Fruit fly (Drosophila melanogaster) whole organism, prepupa: ENCODE results near the gene CG4004.

Experiments
- Blimp-1 ChIP-seq: fragments of 200-800 bp; sonication (Bioruptor generic); optimal IDR thresholded peaks from 3 replicates; lab custom pipeline; 2017; ENCODE audit warnings: missing biosample characterization, missing genetic modification characterization, mild to moderate bottlenecking, moderate library complexity, missing genetic modification reagents
- CG10631 ChIP-seq: fragments of 200-800 bp; sonication (Bioruptor generic); optimal IDR thresholded peaks from 2 replicates; lab custom pipeline; 2016; ENCODE audit warnings: missing biosample characterization, missing genetic modification characterization
- CG15336 ChIP-seq: fragments of 200-800 bp; sonication (Bioruptor generic); IDR thresholded peaks from 2 replicates; pipeline ENCODE4 v1.3.6; 2022; ENCODE audit warnings: missing biosample characterization, missing genetic modification characterization
- CG1621 ChIP-seq: fragments of 200-800 bp; sonication (Bioruptor generic); optimal IDR thresholded peaks from 3 replicates; lab custom pipeline; 2018; ENCODE audit warnings: missing biosample characterization, mild to moderate bottlenecking, missing genetic modification characterization
- CG31627 ChIP-seq: fragments of 200-800 bp; sonication (Bioruptor generic); optimal IDR thresholded peaks from 3 replicates; lab custom pipeline; 2016; ENCODE audit warnings: missing biosample characterization, missing genetic modification characterization
- CG34406 ChIP-seq: fragments of 200-800 bp; sonication (Bioruptor generic); optimal IDR thresholded peaks from 3 replicates; lab custom pipeline; 2016; ENCODE audit warnings: missing biosample characterization, missing genetic modification characterization
- CG3919 ChIP-seq: fragments of 200-800 bp; sonication (Bioruptor generic); optimal IDR thresholded peaks from 3 replicates; lab custom pipeline; 2016; ENCODE audit warnings: missing biosample characterization, missing genetic modification characterization
- CG4318 ChIP-seq: fragments of 200-800 bp; sonication (Bioruptor generic); optimal IDR thresholded peaks from 3 replicates; lab custom pipeline; 2017; ENCODE audit warnings: missing biosample characterization, mild to moderate bottlenecking, missing genetic modification characterization
- CG6163 ChIP-seq: fragments of 200-800 bp; sonication (Bioruptor generic); IDR thresholded peaks from 3 replicates; pipeline ENCODE4 v1.3.6; 2022; ENCODE audit warnings: missing biosample characterization, missing genetic modification characterization
- CG6276 ChIP-seq: fragments of 200-800 bp; sonication (Bioruptor generic); optimal IDR thresholded peaks from 2 replicates; lab custom pipeline; 2017; ENCODE audit warnings: missing biosample characterization, mild to moderate bottlenecking, missing genetic modification characterization
- CG6792 ChIP-seq: fragments of 200-800 bp; sonication (Bioruptor generic); optimal IDR thresholded peaks from 3 replicates; lab custom pipeline; 2016; ENCODE audit warnings: missing biosample characterization, missing genetic modification characterization
- CG6808 ChIP-seq: fragments of 200-800 bp; sonication (Bioruptor generic); optimal IDR thresholded peaks from 3 replicates; lab custom pipeline; 2017; ENCODE audit warnings: missing biosample characterization, missing genetic modification characterization, mild to moderate bottlenecking, moderate library complexity, missing genetic modification reagents
- CG6854 ChIP-seq: fragments of 200-800 bp; sonication (Bioruptor generic); optimal IDR thresholded peaks from 2 replicates; lab custom pipeline; 2017; ENCODE audit warnings: missing biosample characterization, mild to moderate bottlenecking, missing genetic modification characterization
- CG8632 ChIP-seq: fragments of 200-800 bp; sonication (Bioruptor generic); optimal IDR thresholded peaks from 3 replicates; lab custom pipeline; 2016; ENCODE audit warnings: missing biosample characterization, missing genetic modification characterization
- CG9139 ChIP-seq: fragments of 200-800 bp; sonication (Bioruptor generic); optimal IDR thresholded peaks from 3 replicates; lab custom pipeline; 2017; ENCODE audit warnings: missing biosample characterization, mild to moderate bottlenecking, missing genetic modification characterization
- Eip75B ChIP-seq: fragments of 200-800 bp; sonication (Bioruptor generic); optimal IDR thresholded peaks from 3 replicates; lab custom pipeline; 2016; ENCODE audit warnings: missing biosample characterization, missing genetic modification characterization
- Eip78C ChIP-seq: fragments of 200-800 bp; sonication (Bioruptor generic); peaks from one replicate; lab custom pipeline; 2016; ENCODE audit warnings: missing biosample characterization, missing genetic modification characterization
- Eip93F ChIP-seq: fragments of 200-800 bp; sonication (Bioruptor generic); optimal IDR thresholded peaks from 2 replicates; lab custom pipeline; 2016; ENCODE audit warnings: missing biosample characterization, mild to moderate bottlenecking, missing genetic modification characterization
- Ets96B ChIP-seq: fragments of 200-800 bp; optimal IDR thresholded peaks from 2 replicates; lab custom pipeline; 2019; ENCODE audit warnings: missing biosample characterization, mild to moderate bottlenecking, missing genetic modification characterization, moderate library complexity
- Hr39 ChIP-seq: fragments of 200-800 bp; sonication (Bioruptor generic); optimal IDR thresholded peaks from 2 replicates; lab custom pipeline; 2016; ENCODE audit warnings: missing biosample characterization, missing genetic modification characterization
- Hr4 ChIP-seq: fragments of 200-800 bp; sonication (Bioruptor generic); optimal IDR thresholded peaks from 3 replicates; lab custom pipeline; 2016; ENCODE audit warnings: missing biosample characterization, missing genetic modification characterization
- Lpt ChIP-seq: fragments of 200-800 bp; sonication (Bioruptor generic); optimal IDR thresholded peaks from 3 replicates; lab custom pipeline; 2016; ENCODE audit warnings: missing biosample characterization, missing genetic modification characterization
- Met ChIP-seq: fragments of 200-800 bp; sonication (Bioruptor generic); optimal IDR thresholded peaks from 3 replicates; lab custom pipeline; 2016; ENCODE audit warnings: missing biosample characterization, missing genetic modification characterization
- Smox ChIP-seq: fragments of 200-800 bp; sonication (Bioruptor generic); optimal IDR thresholded peaks from 3 replicates; lab custom pipeline; 2016; ENCODE audit warnings: missing biosample characterization, missing genetic modification characterization
- Sox14 ChIP-seq: fragments of 200-800 bp; sonication (Bioruptor generic); optimal IDR thresholded peaks from 3 replicates; lab custom pipeline; 2016; ENCODE audit warnings: missing biosample characterization, missing genetic modification characterization
- acj6 ChIP-seq: fragments of 200-800 bp; sonication (Bioruptor generic); optimal IDR thresholded peaks from 3 replicates; lab custom pipeline; 2016; ENCODE audit warnings: missing biosample characterization, missing genetic modification characterization
- cyc ChIP-seq: fragments of 200-800 bp; sonication (Bioruptor generic); optimal IDR thresholded peaks from 3 replicates; lab custom pipeline; 2016; ENCODE audit warnings: missing biosample characterization, missing genetic modification characterization
- dsx ChIP-seq: fragments of 200-800 bp; optimal IDR thresholded peaks from 3 replicates; lab custom pipeline; 2019; ENCODE audit warnings: missing biosample characterization, mild to moderate bottlenecking, missing genetic modification characterization, moderate library complexity; ENCODE audit not compliant: poor library complexity, severe bottlenecking
- eg ChIP-seq: fragments of 200-800 bp; sonication (Bioruptor generic); IDR thresholded peaks from 3 replicates; pipeline ENCODE4 v1.3.6; 2022; ENCODE audit warnings: missing biosample characterization, missing genetic modification characterization
- esn ChIP-seq: fragments of 200-800 bp; sonication (Bioruptor generic); optimal IDR thresholded peaks from 2 replicates; lab custom pipeline; 2016; ENCODE audit warnings: missing biosample characterization, mild to moderate bottlenecking, missing genetic modification characterization, moderate library complexity
- fkh ChIP-seq: fragments of 200-800 bp; sonication (Bioruptor generic); optimal IDR thresholded peaks from 3 replicates; lab custom pipeline; 2017; ENCODE audit warnings: missing biosample characterization, mild to moderate bottlenecking, missing genetic modification characterization, moderate library complexity
- net ChIP-seq: fragments of 200-800 bp; sonication (Bioruptor generic); optimal IDR thresholded peaks from 3 replicates; lab custom pipeline; 2016; ENCODE audit warnings: missing biosample characterization, missing genetic modification characterization
- pdm3 ChIP-seq: fragments of 200-800 bp; sonication (Bioruptor generic); optimal IDR thresholded peaks from 3 replicates; lab custom pipeline; 2016; ENCODE audit warnings: missing biosample characterization, missing genetic modification characterization
- ss ChIP-seq, 2 experiments: fragments of 200-800 bp; sonication (Bioruptor generic); optimal IDR thresholded peaks; 2 replicates in 1 of 2; 3 replicates in 1 of 2; lab custom pipeline; 2017 to 2018; ENCODE audit warnings: mild to moderate bottlenecking in 2 of 2, missing biosample characterization in 2 of 2, missing genetic modification characterization in 2 of 2, moderate library complexity in 1 of 2
- svp ChIP-seq: fragments of 200-800 bp; sonication (Bioruptor generic); peaks from one replicate; lab custom pipeline; 2016; ENCODE audit warnings: missing biosample characterization, missing genetic modification characterization
- vri ChIP-seq: fragments of 200-800 bp; sonication (Bioruptor generic); optimal IDR thresholded peaks from 3 replicates; lab custom pipeline; 2016; ENCODE audit warnings: missing biosample characterization, mild to moderate bottlenecking, missing genetic modification characterization

CG4004 gene

DNA sequence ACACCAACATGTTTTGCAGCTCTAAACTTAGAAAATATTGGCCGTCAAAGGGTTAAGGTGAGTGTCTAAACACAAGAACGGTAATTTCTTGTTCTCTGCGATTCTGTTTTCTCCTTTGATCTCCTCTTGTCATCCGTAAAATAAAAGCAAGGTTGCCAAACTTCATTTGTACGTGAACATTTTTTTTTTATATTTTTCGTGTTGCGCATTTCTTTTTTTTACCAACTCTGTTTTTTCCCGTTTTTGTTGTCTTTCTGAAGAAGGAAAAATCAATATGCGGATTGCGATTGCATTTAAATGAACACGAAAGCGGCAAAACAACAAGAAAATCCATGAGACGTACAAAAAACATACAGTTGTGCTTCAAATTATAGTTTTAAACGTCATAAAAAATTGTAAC is 4.2 kb upstream of the CG4004 start:
- TF ChIP-seq CG6792 (no peak), esn (GFP tag; lab: Kevin White, UChicago) (no peak), CG10631 (GFP tag; lab: Kevin White, UChicago) (no peak), CG6163 (GFP tag; lab: Robert Waterston, UW) (peak; percentile 50; the same call in 2 of the 3 replicates), svp (GFP tag; lab: Kevin White, UChicago) (peak; percentile 42), Smox (GFP tag; lab: Kevin White, UChicago) (peak; percentile 22), ss (GFP tag; optimal IDR thresholded peaks at IDR 0.05; lab: Kevin White, UChicago) (peak in 1 of 2 experiments; percentile 24), CG34406 (GFP tag; lab: Kevin White, UChicago) (no peak)
- TF ChIP-seq, all 60 proteins: peak for 4

DNA sequence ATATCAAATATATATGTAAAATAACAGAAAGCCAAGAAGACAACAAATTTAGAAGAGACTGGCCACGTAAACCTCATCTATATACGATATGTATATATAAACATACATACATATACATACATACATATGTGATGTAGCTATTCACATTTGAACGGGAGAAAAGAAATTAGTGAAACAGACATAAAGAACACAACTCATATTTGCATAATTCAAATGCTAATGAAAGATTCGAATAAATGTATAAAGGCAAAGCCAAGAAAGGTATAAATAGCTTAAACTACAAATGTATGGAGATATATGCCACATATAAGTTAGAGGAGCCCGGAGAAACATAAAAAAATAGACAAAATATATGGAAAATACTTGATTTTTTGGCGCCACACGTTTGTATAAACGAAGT is 3.6 kb upstream of the CG4004 start:
- TF ChIP-seq Eip78C (GFP tag; lab: Kevin White, UChicago), result no peak
- TF ChIP-seq Blimp-1, result no peak
- TF ChIP-seq Sox14 (GFP tag; lab: Kevin White, UChicago), result no peak
- TF ChIP-seq Eip75B, result no peak
- no peak for TF ChIP-seq pdm3 (GFP tag; lab: Kevin White, UChicago)
- no peak for TF ChIP-seq CG4318
- no peak for TF ChIP-seq svp (GFP tag; lab: Kevin White, UChicago)
- no peak for TF ChIP-seq Hr39 (GFP tag; lab: Kevin White, UChicago)
- TF ChIP-seq Lpt, result no peak
- TF ChIP-seq Met, result no peak
- no peak for TF ChIP-seq Ets96B (tag; lab: Kevin White, UChicago)

DNA sequence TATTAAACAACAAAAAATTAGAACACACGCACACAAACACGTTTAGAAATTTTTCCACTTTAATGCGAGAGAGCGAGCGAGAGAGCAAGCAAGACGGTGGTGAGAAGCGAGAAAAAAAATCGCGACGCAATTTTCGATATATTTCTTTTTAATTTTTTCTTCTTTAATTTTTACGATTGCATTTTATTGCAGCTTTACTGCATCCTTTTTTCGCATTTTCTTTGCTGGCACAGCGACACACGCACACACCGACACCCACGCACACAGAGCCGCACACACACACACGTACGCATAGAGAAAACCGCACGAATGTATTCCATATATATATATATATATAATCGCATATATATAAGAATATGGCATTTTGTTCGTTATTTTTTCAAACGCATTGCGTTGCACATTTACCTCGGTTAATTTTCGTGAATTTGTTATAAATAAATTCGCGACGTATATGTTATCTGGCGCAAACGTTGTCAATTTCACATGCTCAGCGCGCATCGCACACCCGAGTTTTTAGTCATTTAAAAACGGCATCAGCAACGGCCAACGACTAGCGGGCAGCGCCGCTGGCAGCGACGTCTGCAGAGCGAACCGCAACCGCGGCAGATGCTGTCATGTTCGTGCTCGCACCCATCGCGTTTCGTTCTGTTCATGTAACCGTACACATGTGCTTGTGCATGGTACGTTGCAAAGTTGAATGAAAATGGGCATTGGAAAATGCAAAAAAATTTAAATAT is 1.9 kb upstream of the CG4004 start, which contains the start of gene Smr:
Gene Smr (minus strand): TSS at position 705 of the 737 bp plus-strand sequence.
- TF ChIP-seq svp (GFP tag; lab: Kevin White, UChicago) (peak; percentile 78), Eip93F (GFP tag; lab: Kevin White, UChicago) (peak; percentile 23), CG15336 (0 out of 2 replicates have a peak, but pooled peaks have one; percentile 28), CG6854 (GFP tag; lab: Kevin White, UChicago) (peak; percentile 10), Hr4 (GFP tag; lab: Kevin White, UChicago) (no peak), eg (GFP tag; lab: Robert Waterston, UW) (peak; percentile 33; the same call in 1 of the 3 replicates), CG3919 (GFP tag; lab: Kevin White, UChicago) (no peak), Eip78C (GFP tag; lab: Kevin White, UChicago) (peak; percentile 57), CG8632 (no peak), Ets96B (tag; lab: Kevin White, UChicago) (no peak), CG6792 (no peak), acj6 (GFP tag; lab: Kevin White, UChicago) (no peak), vri (GFP tag; lab: Kevin White, UChicago) (no peak), ss (GFP tag; optimal IDR thresholded peaks at IDR 0.05; lab: Kevin White, UChicago) (peak; percentile 29 to 36), cyc (GFP tag; lab: Kevin White, UChicago) (no peak), CG6276 (GFP tag; lab: Kevin White, UChicago) (no peak), Hr39 (GFP tag; lab: Kevin White, UChicago) (no peak), fkh (peak; percentile 27), net (peak; percentile 32), CG9139 (GFP tag; lab: Kevin White, UChicago) (peak; percentile 10), CG1621 (no peak), dsx (GFP tag; lab: Kevin White, UChicago) (peak; percentile 47), Smox (GFP tag; lab: Kevin White, UChicago) (no peak)

DNA sequence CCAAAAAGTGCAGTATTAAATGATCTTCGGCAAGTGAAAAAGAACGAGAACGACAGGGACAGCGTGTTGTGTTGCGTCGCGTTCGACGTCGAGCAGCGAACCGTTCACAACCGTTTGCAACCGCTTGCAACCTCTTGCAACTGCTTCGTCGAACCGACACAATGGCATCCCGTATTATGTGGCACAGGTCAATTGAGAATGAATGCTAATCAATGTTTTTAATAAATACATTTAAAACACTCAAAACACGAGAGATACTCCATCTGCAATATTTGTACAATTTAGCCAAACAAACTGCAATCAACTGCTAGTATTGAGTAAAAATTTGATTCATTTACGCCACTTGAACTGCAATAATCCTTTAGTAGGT is 1.4 kb upstream of the CG4004 start:
- TF ChIP-seq CG6808 (peak; percentile 13), CG15336 (peak; percentile 1; the same call in 1 of the 2 replicates), CG31627 (GFP tag; lab: Kevin White, UChicago) (no peak), svp (GFP tag; lab: Kevin White, UChicago) (peak; percentile 34), Lpt (no peak)
